Worm (Caenorhabditis elegans) whole organism, L3 larva: ENCODE results near the gene F28F8.7.

Experiments used
- ceh-82 ChIP-seq: fragments of 150-350 bp; optimal IDR thresholded peaks from 2 replicates; lab custom pipeline; 2014; ENCODE audit warnings: missing biosample characterization, missing genetic modification characterization
- unc-39 ChIP-seq: sonication (generic microtip); optimal IDR thresholded peaks from 4 replicates; lab custom pipeline; 2017; ENCODE audit warnings: missing biosample characterization, missing genetic modification characterization
- ztf-11 ChIP-seq: fragments of 150-350 bp; optimal IDR thresholded peaks from 2 replicates; lab custom pipeline; 2014; ENCODE audit warnings: missing biosample characterization, missing genetic modification characterization

ce11 chrV:15543252-15543651 lies 47.2 kb downstream of the F28F8.7 start:
- TF ChIP-seq unc-39 (tag; lab: Kevin White, UChicago) (no peak), ceh-82 (tag; lab: Kevin White, UChicago) (no peak), ztf-11 (tag; lab: Kevin White, UChicago) (no peak)
